Worm (Caenorhabditis elegans): ENCODE data around the gene faah-5.

The faah-5 gene

DNA sequence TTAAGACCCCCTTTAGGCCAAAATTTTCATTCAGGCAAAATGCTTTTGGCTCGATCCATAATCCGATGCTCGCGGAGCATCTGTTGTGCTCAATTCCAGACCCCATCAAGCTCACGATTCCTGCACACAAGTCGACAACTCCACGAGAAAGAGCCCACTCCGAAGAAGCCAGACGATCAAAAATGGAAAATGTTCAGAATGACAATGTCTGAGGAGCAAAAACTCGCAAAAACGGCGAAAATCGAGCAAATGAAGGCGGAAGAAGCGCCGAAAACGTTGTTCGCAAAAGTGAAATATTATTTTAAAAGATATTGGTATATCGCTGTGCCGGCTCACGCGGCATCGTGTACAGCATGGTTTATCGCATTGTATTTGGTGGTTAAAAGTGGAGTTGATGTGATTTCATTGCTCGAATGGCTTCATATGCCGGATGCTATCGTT lies 30.4 kb upstream of the faah-5 start, which contains the start of gene Y56A3A.22 (continued):
- TF ChIP-seq mxl-3 (GFP tag; optimal IDR thresholded peaks at IDR 0.05) = peak; percentile 6
- peak; percentile 51 for TF ChIP-seq mes-2 (tag; optimal IDR thresholded peaks at IDR 0.05; ENCODE audit: poor library complexity, severe bottlenecking)
- TF ChIP-seq egl-27 (tag; optimal IDR thresholded peaks at IDR 0.05) = no peak
- TF ChIP-seq hmg-1.1 (GFP tag; IDR thresholded peaks at IDR 0.05) = peak; percentile 27; the same call in 1 of the 2 replicates
- TF ChIP-seq ztf-7 (tag; optimal IDR thresholded peaks at IDR 0.05) = no peak
- no peak for TF ChIP-seq ceh-32 (tag; optimal IDR thresholded peaks at IDR 0.05; ENCODE audit: poor library complexity)
- 0 out of 2 replicates have a peak, but pooled peaks have one; percentile 21 for TF ChIP-seq lim-7 (GFP tag; IDR thresholded peaks at IDR 0.05)
- peak; percentile 59 for TF ChIP-seq nhr-42 (GFP tag; IDR thresholded peaks at IDR 0.05)
- TF ChIP-seq rbr-2 (tag; optimal IDR thresholded peaks at IDR 0.05) = peak; percentile 44
- no peak for TF ChIP-seq dmd-9 (GFP tag; IDR thresholded peaks at IDR 0.05)
- no peak; the same call in 1 of the 2 replicates for TF ChIP-seq D1046.2 (GFP tag; IDR thresholded peaks at IDR 0.05)
- TF ChIP-seq daf-19 (GFP tag; conservative IDR thresholded peaks at IDR 0.05) = no peak
- TF ChIP-seq lin-1 (GFP tag; IDR thresholded peaks at IDR 0.05) = no peak
- no peak for TF ChIP-seq T20F7.1 (GFP tag; optimal IDR thresholded peaks at IDR 0.05)
- TF ChIP-seq F37D6.2 (tag; optimal IDR thresholded peaks at IDR 0.05) = no peak
- TF ChIP-seq ZK337.2 (GFP tag; IDR thresholded peaks at IDR 0.05) = no peak
- no peak for TF ChIP-seq daf-8 (GFP tag; IDR thresholded peaks at IDR 0.05)
- TF ChIP-seq zip-2 (tag; optimal IDR thresholded peaks at IDR 0.05) = no peak
- no peak; the same call in 1 of the 2 replicates for TF ChIP-seq zfp-3 (GFP tag; conservative IDR thresholded peaks at IDR 0.05)
- TF ChIP-seq F10B5.3 (tag; optimal IDR thresholded peaks at IDR 0.05) = no peak
- peak; percentile 73 for TF ChIP-seq Y5F2A.4 (GFP tag; optimal IDR thresholded peaks at IDR 0.05)
- TF ChIP-seq duxl-1 (tag; optimal IDR thresholded peaks at IDR 0.05; ENCODE audit: poor library complexity) = peak; percentile 23
- peak in 1 of 2 experiments; percentile 3 for TF ChIP-seq lsy-2 (tag; optimal IDR thresholded peaks at IDR 0.05)
- no peak for TF ChIP-seq lin-15B (tag; optimal IDR thresholded peaks at IDR 0.05)
- TF ChIP-seq snpc-1.2 (GFP tag; IDR thresholded peaks at IDR 0.05) = peak; percentile 69
- TF ChIP-seq pqm-1 (tag; optimal IDR thresholded peaks at IDR 0.05) = no peak
- TF ChIP-seq ama-1 (optimal IDR thresholded peaks at IDR 0.05) = peak; percentile 92
- TF ChIP-seq pha-4 (GFP tag; IDR thresholded peaks at IDR 0.05) = peak; percentile 58; the same call in 1 of the 2 replicates
- TF ChIP-seq pha-4 (tag; optimal IDR thresholded peaks at IDR 0.05) = no peak
- TF ChIP-seq nhr-25 (tag; optimal IDR thresholded peaks at IDR 0.05; ENCODE audit: borderline replicate concordance, insufficient read depth) = no peak
- no peak for TF ChIP-seq fos-1 (tag; optimal IDR thresholded peaks at IDR 0.05)
- TF ChIP-seq hlh-11 (tag; optimal IDR thresholded peaks at IDR 0.05) = peak; percentile 42
- peak; percentile 96 for TF ChIP-seq aha-1 (tag)
- no peak for TF ChIP-seq F49E8.2 (tag; optimal IDR thresholded peaks at IDR 0.05; ENCODE audit: borderline replicate concordance)
- TF ChIP-seq nhr-111 (GFP tag; optimal IDR thresholded peaks at IDR 0.05) = peak; percentile 65
- TF ChIP-seq zip-11 (GFP tag; IDR thresholded peaks at IDR 0.05) = no peak
- TF ChIP-seq hlh-30 (tag; optimal IDR thresholded peaks at IDR 0.05; ENCODE audit: insufficient read depth) = no peak
- TF ChIP-seq nhr-76 (tag; optimal IDR thresholded peaks at IDR 0.05) = no peak
- TF ChIP-seq madf-5 (GFP tag; IDR thresholded peaks at IDR 0.05) = no peak
- no peak for TF ChIP-seq sdz-12 (GFP tag; optimal IDR thresholded peaks at IDR 0.05)
- TF ChIP-seq nhr-6 (tag; optimal IDR thresholded peaks at IDR 0.05) = no peak
- TF ChIP-seq unc-39 (tag; optimal IDR thresholded peaks at IDR 0.05) = no peak
- TF ChIP-seq ceh-82 (tag; optimal IDR thresholded peaks at IDR 0.05) = no peak
- peak; percentile 30 for TF ChIP-seq spr-1 (tag; optimal IDR thresholded peaks at IDR 0.05)
- no peak for TF ChIP-seq unc-130 (GFP tag; optimal IDR thresholded peaks at IDR 0.05)
- peak; percentile 43; the same call in 1 of the 2 replicates for TF ChIP-seq Y48G9A.11 (GFP tag; IDR thresholded peaks at IDR 0.05)
- TF ChIP-seq mdt-29 (GFP tag; IDR thresholded peaks at IDR 0.05) = no peak
- TF ChIP-seq ceh-62 (tag; optimal IDR thresholded peaks at IDR 0.05) = no peak
- TF ChIP-seq tag-97 (GFP tag; IDR thresholded peaks at IDR 0.05) = no peak
- TF ChIP-seq nhr-237 (tag; optimal IDR thresholded peaks at IDR 0.05) = no peak
- no peak for TF ChIP-seq lin-39 (tag; optimal IDR thresholded peaks at IDR 0.05)
- peak; percentile 43 for TF ChIP-seq dve-1 (tag; optimal IDR thresholded peaks at IDR 0.05; ENCODE audit: insufficient read depth)

All from whole organism, L4 larva.